Fruit fly (Drosophila melanogaster): Measurements from ENCODE around the gene CG31368.
A peak's percentile ranks its signal among the peaks of the same experiment; 100 is the strongest.

The CG31368 gene

DNA sequence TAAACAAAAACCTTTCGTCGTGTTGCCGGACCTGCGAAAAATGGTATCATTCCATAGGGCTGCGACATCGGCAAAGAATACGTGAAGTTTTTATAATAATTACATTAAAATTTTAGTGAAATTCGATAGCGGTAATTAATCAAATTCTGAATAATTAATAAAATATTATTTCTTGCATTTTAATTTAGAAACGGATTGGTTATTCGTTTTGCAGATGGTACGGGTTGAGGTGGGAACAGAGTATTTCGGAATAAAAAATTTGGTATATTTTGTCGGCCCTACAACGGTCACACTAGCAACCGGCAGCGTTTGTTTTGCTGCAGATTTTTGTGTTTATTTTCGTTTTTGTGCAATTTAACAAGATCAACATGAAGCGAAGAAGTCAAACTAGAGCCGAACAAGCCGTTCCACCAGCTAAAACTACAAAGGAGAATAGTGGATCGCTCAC, at the start of gene CG31368, which contains the start of gene CG6962 (continued):
- TF ChIP-seq CG17568 (GFP tag; optimal IDR thresholded peaks at IDR 0.05) (no peak), ftz-f1 (GFP tag; optimal IDR thresholded peaks at IDR 0.05) (no peak), scrt (GFP tag; optimal IDR thresholded peaks at IDR 0.05) (peak; percentile 72), kah (GFP tag; optimal IDR thresholded peaks at IDR 0.05) (peak; percentile 84), Aef1 (GFP tag; IDR thresholded peaks at IDR 0.05) (peak; percentile 83), Atf6 (GFP tag; IDR thresholded peaks at IDR 0.05) (peak; percentile 83), CG11560 (tag; IDR thresholded peaks at IDR 0.05) (peak; percentile 66; the same call in 2 of the 3 replicates), Drgx (GFP tag; IDR thresholded peaks at IDR 0.05) (peak; percentile 65), pnt (GFP tag; optimal IDR thresholded peaks at IDR 0.05) (peak; percentile 67), CG1832 (GFP tag; optimal IDR thresholded peaks at IDR 0.05) (no peak), E2f2 (GFP tag; IDR thresholded peaks at IDR 0.05) (peak; percentile 62), CG15011 (GFP tag; optimal IDR thresholded peaks at IDR 0.05) (peak; percentile 61), fd3F (GFP tag; optimal IDR thresholded peaks at IDR 0.05) (peak; percentile 81), Opbp (GFP tag; IDR thresholded peaks at IDR 0.05; ENCODE audit: partially characterized antibody) (no peak), CG17186 (GFP tag; optimal IDR thresholded peaks at IDR 0.05) (peak; percentile 40), gcm2 (GFP tag; optimal IDR thresholded peaks at IDR 0.05) (peak; percentile 43), CG11085 (GFP tag; IDR thresholded peaks at IDR 0.05) (peak; percentile 69), BEAF-32 (GFP tag; optimal IDR thresholded peaks at IDR 0.05) (peak; percentile 60), CG32532 (GFP tag; IDR thresholded peaks at IDR 0.05) (peak; percentile 90), ind (GFP tag; optimal IDR thresholded peaks at IDR 0.05) (peak; percentile 86), lab (GFP tag; optimal IDR thresholded peaks at IDR 0.05) (no peak), CG8944 (GFP tag; optimal IDR thresholded peaks at IDR 0.05) (peak; percentile 64), Dip3 (GFP tag; optimal IDR thresholded peaks at IDR 0.05) (peak; percentile 64), Gug (GFP tag; IDR thresholded peaks at IDR 0.05) (peak; percentile 87), ab (GFP tag; optimal IDR thresholded peaks at IDR 0.05) (peak; percentile 64), CG7963 (GFP tag; IDR thresholded peaks at IDR 0.05; ENCODE audit: partially characterized antibody) (no peak), cato (GFP tag; optimal IDR thresholded peaks at IDR 0.05; ENCODE audit: borderline replicate concordance) (peak; percentile 65), lola (GFP tag; optimal IDR thresholded peaks at IDR 0.05) (peak in 2 of 3 experiments; percentile 87), CG30431 (GFP tag; optimal IDR thresholded peaks at IDR 0.05) (peak; percentile 66), Abd-B (GFP tag; optimal IDR thresholded peaks at IDR 0.05) (peak; percentile 90), CG8765 (GFP tag; IDR thresholded peaks at IDR 0.05) (peak; percentile 73), CG7357 (GFP tag; IDR thresholded peaks at IDR 0.05) (peak; percentile 98), CG1024 (GFP tag; IDR thresholded peaks at IDR 0.05) (peak; percentile 80), btn (GFP tag; optimal IDR thresholded peaks at IDR 0.05) (no peak), CG1233 (GFP tag; optimal IDR thresholded peaks at IDR 0.05) (peak; percentile 72), ems (GFP tag; optimal IDR thresholded peaks at IDR 0.05) (peak; percentile 71), Ada2b (GFP tag; IDR thresholded peaks at IDR 0.05) (peak; percentile 82), CG4328 (GFP tag; optimal IDR thresholded peaks at IDR 0.05) (peak; percentile 60), zen2 (GFP tag; IDR thresholded peaks at IDR 0.05; ENCODE audit: partially characterized antibody) (no peak), chm (GFP tag; IDR thresholded peaks at IDR 0.05) (no peak), fd96Cb (tag; optimal IDR thresholded peaks at IDR 0.05) (peak; percentile 84), CG11247 (GFP tag; IDR thresholded peaks at IDR 0.05) (peak; percentile 86), jumu (GFP tag; optimal IDR thresholded peaks at IDR 0.05) (peak; percentile 63), hth (optimal IDR thresholded peaks at IDR 0.05) (no peak), fd102C (GFP tag; optimal IDR thresholded peaks at IDR 0.05) (peak; percentile 27), NK7.1 (GFP tag; optimal IDR thresholded peaks at IDR 0.05) (no peak), CG14710 (tag; optimal IDR thresholded peaks at IDR 0.05) (peak; percentile 95), zfh1 (GFP tag; IDR thresholded peaks at IDR 0.05) (peak; percentile 88), oc (tag; optimal IDR thresholded peaks at IDR 0.05) (peak; percentile 30), crp (GFP tag; optimal IDR thresholded peaks at IDR 0.05) (peak in 1 of 2 experiments; percentile 52), ase (GFP tag; IDR thresholded peaks at IDR 0.05) (peak; percentile 75)

All from whole organism, embryonic.